Fruit fly (Drosophila melanogaster) whole organism, embryonic: ENCODE measurements around the gene MFS18.

Source experiments
- C15 ChIP-seq: fragments of 200-800 bp; sonication (Bioruptor generic); IDR thresholded peaks from 3 replicates; pipeline ENCODE4 v1.3.6; 2022; ENCODE audit warnings: missing biosample characterization, missing genetic modification characterization
- CG1024 ChIP-seq: fragments of 200-800 bp; sonication (Bioruptor generic); IDR thresholded peaks from 2 replicates; pipeline ENCODE4 v1.3.6; 2022; ENCODE audit warnings: missing biosample characterization, missing genetic modification characterization
- CG10565 ChIP-seq: fragments of 200-800 bp; sonication (Bioruptor generic); optimal IDR thresholded peaks from 3 replicates; lab custom pipeline; 2016; ENCODE audit warnings: missing biosample characterization, mild to moderate bottlenecking, missing genetic modification characterization
- CG11504 ChIP-seq: fragments of 200-800 bp; sonication (Bioruptor generic); optimal IDR thresholded peaks from 3 replicates; lab custom pipeline; 2019; ENCODE audit warnings: missing biosample characterization, mild to moderate bottlenecking, missing genetic modification characterization, moderate library complexity
- CG15514 ChIP-seq: fragments of 200-800 bp; sonication (Bioruptor generic); optimal IDR thresholded peaks from 3 replicates; lab custom pipeline; 2017; ENCODE audit warnings: missing biosample characterization, missing genetic modification characterization, mild to moderate bottlenecking, moderate library complexity, missing genetic modification reagents
- CG16779 ChIP-seq: fragments of 200-800 bp; sonication (Bioruptor generic); IDR thresholded peaks from 2 replicates; pipeline ENCODE4 v1.3.6; 2022; ENCODE audit warnings: missing biosample characterization, missing genetic modification characterization
- CG17361 ChIP-seq: fragments of 200-800 bp; sonication (Bioruptor generic); IDR thresholded peaks from 3 replicates; pipeline ENCODE4 v1.3.6; 2022; ENCODE audit warnings: missing biosample characterization, missing genetic modification characterization
- CG18262 ChIP-seq: fragments of 200-800 bp; optimal IDR thresholded peaks from 3 replicates; lab custom pipeline; 2019; ENCODE audit warnings: missing biosample characterization, mild to moderate bottlenecking, missing genetic modification characterization, moderate library complexity
- CG2199 ChIP-seq: fragments of 200-800 bp; sonication (Bioruptor generic); IDR thresholded peaks from 3 replicates; pipeline ENCODE4 v1.3.6; 2022; ENCODE audit warnings: missing biosample characterization, missing genetic modification characterization
- CG2889 ChIP-seq: fragments of 200-800 bp; sonication (Bioruptor generic); IDR thresholded peaks from 3 replicates; pipeline ENCODE4 v1.3.6; 2022; ENCODE audit warnings: missing biosample characterization, missing genetic modification characterization
- CG3407 ChIP-seq: fragments of 200-800 bp; sonication (Bioruptor generic); optimal IDR thresholded peaks from 2 replicates; lab custom pipeline; 2018; ENCODE audit warnings: missing biosample characterization, mild to moderate bottlenecking, missing genetic modification characterization
- CG34422 ChIP-seq: fragments of 200-800 bp; sonication (Bioruptor generic); IDR thresholded peaks from 3 replicates; pipeline ENCODE4 v1.3.6; 2022; ENCODE audit warnings: missing biosample characterization, missing genetic modification characterization
- CG42726 ChIP-seq: fragments of 200-800 bp; sonication (Bioruptor generic); IDR thresholded peaks from 2 replicates; pipeline ENCODE4 v1.3.6; 2022; ENCODE audit warnings: missing biosample characterization, missing genetic modification characterization; ENCODE audit not compliant: partially characterized antibody
- CG4424 ChIP-seq: fragments of 200-800 bp; sonication (Bioruptor generic); optimal IDR thresholded peaks from 3 replicates; lab custom pipeline; 2016; ENCODE audit warnings: missing biosample characterization, missing genetic modification characterization
- CG7745 ChIP-seq: fragments of 200-800 bp; sonication (Bioruptor generic); optimal IDR thresholded peaks from 2 replicates; lab custom pipeline; 2018; ENCODE audit warnings: missing biosample characterization, mild to moderate bottlenecking, missing genetic modification characterization, moderate library complexity
- CG7963 ChIP-seq: fragments of 200-800 bp; sonication (Bioruptor generic); IDR thresholded peaks from 3 replicates; pipeline ENCODE4 v1.3.6; 2022; ENCODE audit warnings: missing biosample characterization, missing genetic modification characterization; ENCODE audit not compliant: partially characterized antibody
- CG8281 ChIP-seq: fragments of 200-800 bp; sonication (Bioruptor generic); optimal IDR thresholded peaks from 2 replicates; lab custom pipeline; 2018; ENCODE audit warnings: missing biosample characterization, mild to moderate bottlenecking, missing genetic modification characterization, moderate library complexity
- CG8478 ChIP-seq: fragments of >200 bp; optimal IDR thresholded peaks from 2 replicates; lab custom pipeline; 2018
- CG9609 ChIP-seq: fragments of 200-800 bp; sonication (Bioruptor generic); optimal IDR thresholded peaks from 3 replicates; lab custom pipeline; 2016; ENCODE audit warnings: missing biosample characterization, missing genetic modification characterization
- Ets65A ChIP-seq: fragments of 200-800 bp; sonication (Bioruptor generic); peaks from one replicate; lab custom pipeline; 2016; ENCODE audit warnings: missing biosample characterization, missing genetic modification characterization
- HLH4C ChIP-seq: fragments of 200-800 bp; sonication (Bioruptor generic); IDR thresholded peaks from 3 replicates; pipeline ENCODE4 v1.3.6; 2022; ENCODE audit warnings: missing biosample characterization, missing genetic modification characterization; ENCODE audit not compliant: partially characterized antibody
- Lpt ChIP-seq: fragments of >200 bp; optimal IDR thresholded peaks from 2 replicates; lab custom pipeline; 2018; ENCODE audit warnings: missing biosample characterization, missing genetic modification characterization
- MBD-R2 ChIP-seq: fragments of 200-800 bp; sonication (Bioruptor generic); IDR thresholded peaks from 2 replicates; pipeline ENCODE4 v1.3.6; 2022; ENCODE audit warnings: missing biosample characterization, missing genetic modification characterization
- NFAT ChIP-seq: fragments of 200-800 bp; sonication (Bioruptor generic); IDR thresholded peaks from 2 replicates; pipeline ENCODE4 v1.3.6; 2022; ENCODE audit warnings: missing biosample characterization, missing genetic modification characterization
- Nf-YA ChIP-seq: fragments of 200-800 bp; sonication (Bioruptor generic); IDR thresholded peaks from 2 replicates; pipeline ENCODE4 v1.3.6; 2022; ENCODE audit warnings: missing biosample characterization, missing genetic modification characterization
- NfI ChIP-seq: fragments of 200-800 bp; sonication (Bioruptor generic); optimal IDR thresholded peaks from 3 replicates; lab custom pipeline; 2018; ENCODE audit warnings: missing biosample characterization, mild to moderate bottlenecking, missing genetic modification characterization, moderate library complexity
- Oaz ChIP-seq: fragments of 200-800 bp; sonication (Bioruptor generic); IDR thresholded peaks from 2 replicates; pipeline ENCODE4 v1.3.6; 2022; ENCODE audit warnings: missing biosample characterization, missing genetic modification characterization
- Opbp ChIP-seq: fragments of 200-800 bp; sonication (Bioruptor generic); IDR thresholded peaks from 3 replicates; pipeline ENCODE4 v1.3.6; 2022; ENCODE audit warnings: missing biosample characterization, missing genetic modification characterization; ENCODE audit not compliant: partially characterized antibody
- Sin3A ChIP-seq: fragments of >200 bp; optimal IDR thresholded peaks from 2 replicates; lab custom pipeline; 2018
- Spps ChIP-seq: fragments of 200-800 bp; sonication (Bioruptor generic); optimal IDR thresholded peaks from 2 replicates; lab custom pipeline; 2018; ENCODE audit warnings: missing biosample characterization, mild to moderate bottlenecking, missing genetic modification characterization
- Stat92E ChIP-seq, 3 experiments: fragments of >200 bp in 2 of 3; fragments of 200-800 bp in 1 of 3; sonication (Bioruptor generic) in 1 of 3; optimal IDR thresholded peaks; 2 replicates each; lab custom pipeline; 2017 to 2019; ENCODE audit warnings: missing biosample characterization in 3 of 3, missing genetic modification characterization in 3 of 3, mild to moderate bottlenecking in 1 of 3, moderate library complexity in 1 of 3
- Taf1 ChIP-seq: fragments of 200-800 bp; sonication (Bioruptor generic); IDR thresholded peaks from 2 replicates; pipeline ENCODE4 v1.3.6; 2022; ENCODE audit warnings: missing biosample characterization, missing genetic modification characterization
- Xbp1 ChIP-seq: fragments of 200-800 bp; sonication (Bioruptor generic); optimal IDR thresholded peaks from 3 replicates; lab custom pipeline; 2016; ENCODE audit warnings: missing biosample characterization, mild to moderate bottlenecking, missing genetic modification characterization
- ac ChIP-seq: fragments of 200-800 bp; sonication (Bioruptor generic); optimal IDR thresholded peaks from 3 replicates; lab custom pipeline; 2017; ENCODE audit warnings: missing biosample characterization, mild to moderate bottlenecking, missing genetic modification characterization
- aop ChIP-seq: fragments of 200-800 bp; sonication (Bioruptor generic); IDR thresholded peaks from 2 replicates; pipeline ENCODE4 v1.3.6; 2022; ENCODE audit warnings: missing biosample characterization, missing genetic modification characterization
- cad ChIP-seq: fragments of >200 bp; optimal IDR thresholded peaks from 2 replicates; lab custom pipeline; 2017; ENCODE audit warnings: missing biosample characterization, missing genetic modification characterization
- ci ChIP-seq: fragments of 200-800 bp; sonication (Bioruptor generic); IDR thresholded peaks from 3 replicates; pipeline ENCODE4 v1.3.6; 2022; ENCODE audit warnings: missing biosample characterization, missing genetic modification characterization
- crol ChIP-seq: fragments of 200-800 bp; sonication (Bioruptor generic); IDR thresholded peaks from 2 replicates; pipeline ENCODE4 v1.3.6; 2022; ENCODE audit warnings: missing biosample characterization, missing genetic modification characterization
- dimm ChIP-seq: fragments of 200-800 bp; sonication (Bioruptor generic); IDR thresholded peaks from 2 replicates; pipeline ENCODE4 v1.3.6; 2022; ENCODE audit warnings: missing biosample characterization, missing genetic modification characterization
- gsb ChIP-seq: fragments of 200-800 bp; sonication (Bioruptor generic); IDR thresholded peaks from 2 replicates; pipeline ENCODE4 v1.3.6; 2022; ENCODE audit warnings: missing biosample characterization, missing genetic modification characterization
- lab ChIP-seq: fragments of 200-800 bp; sonication (Bioruptor generic); optimal IDR thresholded peaks from 3 replicates; lab custom pipeline; 2017; ENCODE audit warnings: missing biosample characterization, missing genetic modification characterization, mild to moderate bottlenecking, moderate library complexity, missing genetic modification reagents
- lmd ChIP-seq: fragments of 200-800 bp; sonication (Bioruptor generic); IDR thresholded peaks from 2 replicates; pipeline ENCODE4 v1.3.6; 2022; ENCODE audit warnings: missing biosample characterization, missing genetic modification characterization
- mld ChIP-seq: fragments of 200-800 bp; sonication (Bioruptor generic); IDR thresholded peaks from 3 replicates; pipeline ENCODE4 v1.3.6; 2022; ENCODE audit warnings: missing biosample characterization, missing genetic modification characterization; ENCODE audit not compliant: partially characterized antibody
- nau ChIP-seq: fragments of 200-800 bp; sonication (Bioruptor generic); optimal IDR thresholded peaks from 3 replicates; lab custom pipeline; 2017; ENCODE audit warnings: missing biosample characterization, mild to moderate bottlenecking, missing genetic modification characterization, missing genetic modification reagents
- pan ChIP-seq, 4 experiments: fragments of >200 bp in 3 of 4; fragments of 200-800 bp in 1 of 4; sonication (Bioruptor generic) in 1 of 4; optimal IDR thresholded peaks in 3 of 4; IDR thresholded peaks in 1 of 4; 2 replicates each; pipeline versions ENCODE4 v1.3.6 to Lab custom; 2017 to 2022; ENCODE audit warnings: missing biosample characterization in 2 of 4, missing genetic modification characterization in 2 of 4, mixed read lengths in 1 of 4
- salm ChIP-seq: fragments of 200-800 bp; sonication (Bioruptor generic); optimal IDR thresholded peaks from 2 replicates; lab custom pipeline; 2018; ENCODE audit warnings: missing biosample characterization, mild to moderate bottlenecking, missing genetic modification characterization
- shn ChIP-seq: fragments of 200-800 bp; sonication (Bioruptor generic); optimal IDR thresholded peaks from 3 replicates; lab custom pipeline; 2016; ENCODE audit warnings: missing biosample characterization, missing genetic modification characterization
- sug ChIP-seq: fragments of 200-800 bp; optimal IDR thresholded peaks from 2 replicates; lab custom pipeline; 2019; ENCODE audit warnings: missing biosample characterization, mild to moderate bottlenecking, missing genetic modification characterization, moderate library complexity
- yki ChIP-seq: fragments of >200 bp; optimal IDR thresholded peaks from 3 replicates; lab custom pipeline; 2018
- zen2 ChIP-seq: fragments of 200-800 bp; sonication (Bioruptor generic); IDR thresholded peaks from 3 replicates; pipeline ENCODE4 v1.3.6; 2022; ENCODE audit warnings: missing biosample characterization, missing genetic modification characterization; ENCODE audit not compliant: partially characterized antibody
- zfh1 ChIP-seq: fragments of 200-800 bp; sonication (Bioruptor generic); IDR thresholded peaks from 3 replicates; pipeline ENCODE4 v1.3.6; 2022; ENCODE audit warnings: missing biosample characterization, missing genetic modification characterization

MFS18 gene

dm6 chr2L:4448582-4449016 is at the start of gene MFS18 (continued):
- TF ChIP-seq nau (GFP tag; lab: Kevin White, UChicago), result no peak
- peak; percentile 98 for TF ChIP-seq MBD-R2 (GFP tag; lab: Robert Waterston, UW)
- peak; percentile 98 for TF ChIP-seq Ets65A (GFP tag; lab: Kevin White, UChicago)
- TF ChIP-seq CG2889, result peak; percentile 97
- no peak for TF ChIP-seq CG8478
- peak; percentile 99 for TF ChIP-seq CG34422 (GFP tag; lab: Robert Waterston, UW)
- peak; percentile 89 for TF ChIP-seq salm (tag; lab: Kevin White, UChicago)
- no peak for TF ChIP-seq CG42726
- TF ChIP-seq Stat92E (GFP tag; optimal IDR thresholded peaks at IDR 0.05; lab: Kevin White, UChicago), result peak in 1 of 3 experiments; percentile 96
- peak; percentile 98 for TF ChIP-seq lmd (GFP tag; lab: Robert Waterston, UW)
- TF ChIP-seq CG4424 (GFP tag; lab: Kevin White, UChicago), result peak; percentile 99
- TF ChIP-seq cad, result no peak
- peak; percentile 82 for TF ChIP-seq crol (GFP tag; lab: Robert Waterston, UW)
- TF ChIP-seq Sin3A (lab: Kevin White, UChicago), result no peak
- TF ChIP-seq aop, result peak; percentile 93
- peak; percentile 98 for TF ChIP-seq CG16779
- peak; percentile 43 for TF ChIP-seq CG7745 (tag; lab: Kevin White, UChicago)
- TF ChIP-seq CG7963 (GFP tag; lab: Robert Waterston, UW), result peak; percentile 89
- peak; percentile 96 for TF ChIP-seq Taf1 (GFP tag; lab: Robert Waterston, UW)
- TF ChIP-seq CG17361 (GFP tag; lab: Robert Waterston, UW), result peak; percentile 99
- peak; percentile 83; the same call in 2 of the 3 replicates for TF ChIP-seq Opbp
- peak; percentile 82 for TF ChIP-seq sug (tag; lab: Kevin White, UChicago)
- no peak for TF ChIP-seq Lpt
- TF ChIP-seq Nf-YA, result peak; percentile 98
- peak; percentile 98 for TF ChIP-seq Xbp1 (GFP tag; lab: Kevin White, UChicago)
- no peak for TF ChIP-seq yki
- no peak for TF ChIP-seq pan (optimal IDR thresholded peaks at IDR 0.05; lab: Kevin White, UChicago)
- peak in 1 of 2 experiments; percentile 100 for TF ChIP-seq pan (GFP tag; optimal IDR thresholded peaks at IDR 0.05 in 1 of 2, IDR thresholded peaks at IDR 0.05 in 1 of 2)
- peak; percentile 94 for TF ChIP-seq CG15514
- TF ChIP-seq CG1024 (GFP tag; lab: Robert Waterston, UW), result peak; percentile 96
- TF ChIP-seq Spps, result peak; percentile 100
- TF ChIP-seq CG3407 (GFP tag; lab: Kevin White, UChicago), result peak; percentile 90
- TF ChIP-seq shn, result peak; percentile 69
- TF ChIP-seq CG10565 (GFP tag; lab: Kevin White, UChicago), result peak; percentile 84
- TF ChIP-seq zfh1, result peak; percentile 99
- peak; percentile 69 for TF ChIP-seq CG9609 (GFP tag; lab: Kevin White, UChicago)
- TF ChIP-seq dimm (GFP tag; lab: Robert Waterston, UW), result peak; percentile 98
- peak; percentile 71; the same call in 1 of the 3 replicates for TF ChIP-seq mld
- TF ChIP-seq NfI, result peak; percentile 92
- peak; percentile 97 for TF ChIP-seq NFAT
- peak; percentile 99 for TF ChIP-seq CG18262 (tag; lab: Kevin White, UChicago)
- peak; percentile 94 for TF ChIP-seq CG11504 (tag; lab: Kevin White, UChicago)
- peak; percentile 93 for TF ChIP-seq HLH4C (GFP tag; lab: Robert Waterston, UW)
- peak; percentile 97 for TF ChIP-seq gsb (GFP tag; lab: Robert Waterston, UW)
- TF ChIP-seq zen2 (GFP tag; lab: Robert Waterston, UW), result peak; percentile 77
- TF ChIP-seq lab (GFP tag; lab: Kevin White, UChicago), result peak; percentile 99
- peak; percentile 98 for TF ChIP-seq C15 (GFP tag; lab: Robert Waterston, UW)
- TF ChIP-seq CG8281 (tag; lab: Kevin White, UChicago), result peak; percentile 91
- peak; percentile 97 for TF ChIP-seq Oaz (GFP tag; lab: Robert Waterston, UW)
- TF ChIP-seq ci, result peak; percentile 99
- peak; percentile 78 for TF ChIP-seq ac
- peak; percentile 99 for TF ChIP-seq CG2199 (GFP tag; lab: Robert Waterston, UW)
